Worm (Caenorhabditis elegans) whole organism, L4 larva: Measurements from ENCODE around the gene C25E10.4.

Experiments used
- F10B5.3 ChIP-seq: sonication (generic microtip); optimal IDR thresholded peaks from 2 replicates; lab custom pipeline; 2016; ENCODE audit warnings: mild to moderate bottlenecking, missing genetic modification characterization, missing compliant biosample characterization
- F26F4.8 ChIP-seq: fragments of 200-800 bp; sonication (Bioruptor generic); conservative IDR thresholded peaks from 2 replicates; pipeline ENCODE4 v1.3.6; 2022; ENCODE audit warnings: missing genetic modification characterization, missing compliant biosample characterization
- F37D6.2 ChIP-seq: sonication (generic microtip); optimal IDR thresholded peaks from 2 replicates; lab custom pipeline; 2016; ENCODE audit warnings: mild to moderate bottlenecking, missing genetic modification characterization, missing compliant biosample characterization
- R02D3.7 ChIP-seq: fragments of 150-350 bp; sonication (generic microtip); optimal IDR thresholded peaks from 3 replicates; lab custom pipeline; 2014; ENCODE audit warnings: missing biosample characterization, missing genetic modification characterization
- Y105C5A.15 ChIP-seq: fragments of 200-800 bp; sonication (Bioruptor generic); IDR thresholded peaks from 2 replicates; pipeline ENCODE4 v1.3.6; 2022; ENCODE audit warnings: missing genetic modification characterization, missing compliant biosample characterization
- Y48G9A.11 ChIP-seq: fragments of 200-800 bp; sonication (Bioruptor generic); IDR thresholded peaks from 2 replicates; pipeline ENCODE4 v1.3.6; 2022; ENCODE audit warnings: missing genetic modification reagents, missing genetic modification characterization, missing compliant biosample characterization
- Y5F2A.4 ChIP-seq: fragments of 200-800 bp; sonication (Bioruptor generic); optimal IDR thresholded peaks from 2 replicates; lab custom pipeline; 2018; ENCODE audit warnings: mild to moderate bottlenecking, missing genetic modification characterization, missing compliant biosample characterization
- ZK337.2 ChIP-seq: fragments of 200-800 bp; sonication (Bioruptor generic); IDR thresholded peaks from 2 replicates; pipeline ENCODE4 v1.3.6; 2022; ENCODE audit warnings: missing genetic modification reagents, missing genetic modification characterization, missing compliant biosample characterization
- ZK546.5 ChIP-seq, 2 experiments: sonication (generic microtip); optimal IDR thresholded peaks; 2 replicates each; lab custom pipeline; 2017; ENCODE audit warnings: missing biosample characterization in 2 of 2, missing genetic modification characterization in 2 of 2
- aly-2 ChIP-seq: sonication (generic microtip); optimal IDR thresholded peaks from 2 replicates; lab custom pipeline; 2018; ENCODE audit warnings: missing biosample characterization, missing genetic modification characterization
- ama-1 ChIP-seq: fragments of 150-350 bp; optimal IDR thresholded peaks from 2 replicates; lab custom pipeline; 2014; ENCODE audit warnings: inconsistent platforms, mixed read lengths
- arid-1 ChIP-seq: fragments of 200-800 bp; sonication (Bioruptor generic); conservative IDR thresholded peaks from 2 replicates; pipeline ENCODE4 v1.3.6; 2022; ENCODE audit warnings: missing genetic modification reagents, missing genetic modification characterization, missing compliant biosample characterization
- ceh-20 ChIP-seq: fragments of 200-800 bp; sonication (Bioruptor generic); IDR thresholded peaks from 2 replicates; pipeline ENCODE4 v1.3.6; 2022; ENCODE audit warnings: missing genetic modification reagents, missing genetic modification characterization, missing compliant biosample characterization
- ceh-32 ChIP-seq: sonication (generic microtip); optimal IDR thresholded peaks from 2 replicates; lab custom pipeline; 2016; ENCODE audit warnings: mild to moderate bottlenecking, missing genetic modification characterization, missing compliant biosample characterization; ENCODE audit not compliant: poor library complexity
- ceh-62 ChIP-seq: sonication (generic microtip); optimal IDR thresholded peaks from 2 replicates; lab custom pipeline; 2017; ENCODE audit warnings: missing biosample characterization, missing genetic modification characterization
- ceh-82 ChIP-seq: sonication (generic microtip); optimal IDR thresholded peaks from 2 replicates; lab custom pipeline; 2017; ENCODE audit warnings: missing biosample characterization, missing genetic modification characterization
- ces-1 ChIP-seq: fragments of 150-350 bp; sonication (generic microtip); optimal IDR thresholded peaks from 4 replicates; lab custom pipeline; 2014; ENCODE audit warnings: missing biosample characterization, missing genetic modification reagents, missing genetic modification characterization
- daf-19 ChIP-seq: fragments of 200-800 bp; sonication (Bioruptor generic); conservative IDR thresholded peaks from 2 replicates; pipeline ENCODE4 v1.3.6; 2022; ENCODE audit warnings: missing genetic modification characterization, missing compliant biosample characterization
- dmd-6 ChIP-seq: fragments of 200-800 bp; sonication (Bioruptor generic); IDR thresholded peaks from 2 replicates; pipeline ENCODE4 v1.3.6; 2022; ENCODE audit warnings: missing genetic modification reagents, missing genetic modification characterization, missing compliant biosample characterization
- dmd-8 ChIP-seq: fragments of 200-800 bp; sonication (Bioruptor generic); IDR thresholded peaks from 2 replicates; pipeline ENCODE4 v1.3.6; 2022; ENCODE audit warnings: missing genetic modification characterization, missing compliant biosample characterization
- dve-1 ChIP-seq: sonication (generic microtip); optimal IDR thresholded peaks from 2 replicates; lab custom pipeline; 2017; ENCODE audit warnings: antibody characterized with exemption, mild to moderate bottlenecking, missing genetic modification characterization, missing compliant biosample characterization; ENCODE audit not compliant: insufficient read depth
- fos-1 ChIP-seq: fragments of 150-350 bp; optimal IDR thresholded peaks from 2 replicates; lab custom pipeline; 2014; ENCODE audit warnings: missing biosample characterization, missing genetic modification characterization
- gei-8 ChIP-seq: fragments of 200-800 bp; sonication (Bioruptor generic); optimal IDR thresholded peaks from 2 replicates; lab custom pipeline; 2018; ENCODE audit warnings: mild to moderate bottlenecking, missing genetic modification characterization, missing compliant biosample characterization
- hlh-30 ChIP-seq: sonication (generic microtip); optimal IDR thresholded peaks from 2 replicates; lab custom pipeline; 2017; ENCODE audit warnings: antibody characterized with exemption, mild to moderate bottlenecking, missing genetic modification characterization, missing compliant biosample characterization; ENCODE audit not compliant: insufficient read depth
- hmg-1.1 ChIP-seq: fragments of 200-800 bp; sonication (Bioruptor generic); IDR thresholded peaks from 2 replicates; pipeline ENCODE4 v1.3.6; 2022; ENCODE audit warnings: missing genetic modification reagents, missing genetic modification characterization, missing compliant biosample characterization
- lim-7 ChIP-seq: fragments of 200-800 bp; sonication (Bioruptor generic); IDR thresholded peaks from 2 replicates; pipeline ENCODE4 v1.3.6; 2022; ENCODE audit warnings: missing genetic modification characterization, missing compliant biosample characterization
- lin-1 ChIP-seq: fragments of 200-800 bp; sonication (Bioruptor generic); IDR thresholded peaks from 2 replicates; pipeline ENCODE4 v1.3.6; 2022; ENCODE audit warnings: missing genetic modification reagents, missing genetic modification characterization, missing compliant biosample characterization
- lin-15B ChIP-seq: fragments of 150-350 bp; sonication (generic microtip); optimal IDR thresholded peaks from 3 replicates; lab custom pipeline; 2014; ENCODE audit warnings: missing biosample characterization, missing genetic modification characterization
- lsy-2 ChIP-seq, 2 experiments: fragments of 150-350 bp in 1 of 2; sonication (generic microtip) in 1 of 2; optimal IDR thresholded peaks; 2 replicates each; lab custom pipeline; 2014 to 2017; ENCODE audit warnings: missing biosample characterization in 2 of 2, missing genetic modification characterization in 2 of 2
- mdt-29 ChIP-seq: fragments of 200-800 bp; sonication (Bioruptor generic); IDR thresholded peaks from 2 replicates; pipeline ENCODE4 v1.3.6; 2022; ENCODE audit warnings: missing genetic modification reagents, missing genetic modification characterization, missing compliant biosample characterization
- mep-1 ChIP-seq: fragments of 150-350 bp; sonication (generic microtip); optimal IDR thresholded peaks from 3 replicates; lab custom pipeline; 2014; ENCODE audit warnings: missing biosample characterization, missing genetic modification characterization
- mxl-2 ChIP-seq: fragments of 200-800 bp; sonication (Bioruptor generic); conservative IDR thresholded peaks from 2 replicates; pipeline ENCODE4 v1.3.6; 2022; ENCODE audit warnings: missing genetic modification reagents, missing genetic modification characterization, missing compliant biosample characterization
- nhr-25 ChIP-seq: sonication (generic microtip); optimal IDR thresholded peaks from 2 replicates; lab custom pipeline; 2017; ENCODE audit warnings: missing genetic modification characterization, mild to moderate bottlenecking, missing compliant biosample characterization, antibody characterized with exemption, moderate library complexity, borderline replicate concordance; ENCODE audit not compliant: insufficient read depth
- pha-4 ChIP-seq, 2 experiments: fragments of 150-350 bp in 1 of 2; fragments of 200-800 bp in 1 of 2; sonication (Bioruptor generic) in 1 of 2; IDR thresholded peaks in 1 of 2; optimal IDR thresholded peaks in 1 of 2; 2 replicates each; pipeline versions ENCODE4 v1.3.6 to Lab custom; 2014 to 2022; ENCODE audit warnings: missing genetic modification characterization in 2 of 2, missing genetic modification reagents in 2 of 2, missing biosample characterization in 1 of 2, missing compliant biosample characterization in 1 of 2
- pqm-1 ChIP-seq: sonication (generic microtip); optimal IDR thresholded peaks from 2 replicates; lab custom pipeline; 2017; ENCODE audit warnings: missing biosample characterization, missing genetic modification characterization
- rbr-2 ChIP-seq: sonication (generic microtip); optimal IDR thresholded peaks from 2 replicates; lab custom pipeline; 2016; ENCODE audit warnings: missing genotype, missing genetic modification characterization, missing compliant biosample characterization
- saeg-2 ChIP-seq: fragments of 200-800 bp; sonication (Bioruptor generic); IDR thresholded peaks from 2 replicates; pipeline ENCODE4 v1.3.6; 2022; ENCODE audit warnings: missing genetic modification reagents, missing genetic modification characterization, missing compliant biosample characterization
- sdz-12 ChIP-seq: fragments of 200-800 bp; sonication (Bioruptor generic); optimal IDR thresholded peaks from 2 replicates; lab custom pipeline; 2018; ENCODE audit warnings: mild to moderate bottlenecking, missing genetic modification characterization, missing compliant biosample characterization
- set-16 ChIP-seq: fragments of 200-800 bp; sonication (Bioruptor generic); IDR thresholded peaks from 2 replicates; pipeline ENCODE4 v1.3.6; 2022; ENCODE audit warnings: missing genetic modification reagents, missing genetic modification characterization, missing compliant biosample characterization
- tag-97 ChIP-seq: fragments of 200-800 bp; sonication (Bioruptor generic); IDR thresholded peaks from 2 replicates; pipeline ENCODE4 v1.3.6; 2022; ENCODE audit warnings: missing genetic modification characterization, missing compliant biosample characterization
- unc-39 ChIP-seq: sonication (generic microtip); optimal IDR thresholded peaks from 2 replicates; lab custom pipeline; 2017; ENCODE audit warnings: missing biosample characterization, missing genetic modification characterization
- zfp-3 ChIP-seq: fragments of 200-800 bp; sonication (Bioruptor generic); conservative IDR thresholded peaks from 2 replicates; pipeline ENCODE4 v1.3.6; 2022; ENCODE audit warnings: missing genetic modification reagents, missing genetic modification characterization, missing compliant biosample characterization
- zip-11 ChIP-seq: fragments of 200-800 bp; sonication (Bioruptor generic); IDR thresholded peaks from 2 replicates; pipeline ENCODE4 v1.3.6; 2022; ENCODE audit warnings: missing genetic modification characterization, missing compliant biosample characterization
- zip-2 ChIP-seq: fragments of 150-350 bp; optimal IDR thresholded peaks from 2 replicates; lab custom pipeline; 2014; ENCODE audit warnings: missing biosample characterization, missing genetic modification characterization

The C25E10.4 gene

ce11 chrV:9009175-9009574 is 24.2 kb upstream of the C25E10.4 start, which contains the start of gene srx-2:
Gene srx-2, plus strand, starts transcription at chrV:9009475.
- TF ChIP-seq arid-1 (GFP tag; lab: Robert Waterston, UW) (no peak), ceh-82 (no peak), pha-4 (GFP tag; IDR thresholded peaks at IDR 0.05; lab: Robert Waterston, UW) (no peak), pha-4 (tag; optimal IDR thresholded peaks at IDR 0.05; lab: Kevin White, UChicago) (no peak), ZK337.2 (GFP tag; lab: Robert Waterston, UW) (no peak), pqm-1 (tag; lab: Kevin White, UChicago) (no peak), F26F4.8 (GFP tag; lab: Robert Waterston, UW) (no peak), lin-15B (tag; lab: Kevin White, UChicago) (no peak), tag-97 (no peak), zip-11 (GFP tag; lab: Robert Waterston, UW) (no peak), aly-2 (tag; lab: Kevin White, UChicago) (no peak), F37D6.2 (tag; lab: Kevin White, UChicago) (no peak), nhr-25 (tag; lab: Kevin White, UChicago) (no peak), ama-1 (lab: Kevin White, UChicago) (no peak), sdz-12 (GFP tag; lab: Kevin White, UChicago) (no peak), lin-1 (no peak), mep-1 (tag; lab: Kevin White, UChicago) (no peak), dmd-8 (no peak)

ce11 chrV:9013765-9014164 is 19.6 kb upstream of the C25E10.4 start, which contains the start of gene srh-201:
Gene srh-201, minus strand, starts transcription at chrV:9013865.
- TF ChIP-seq set-16 (GFP tag; lab: Robert Waterston, UW) (no peak), rbr-2 (tag; lab: Kevin White, UChicago) (no peak), arid-1 (GFP tag; lab: Robert Waterston, UW) (no peak), Y5F2A.4 (GFP tag; lab: Kevin White, UChicago) (no peak), lsy-2 (tag; optimal IDR thresholded peaks at IDR 0.05; lab: Kevin White, UChicago) (no peak), mdt-29 (GFP tag; lab: Robert Waterston, UW) (no peak), daf-19 (GFP tag; lab: Robert Waterston, UW) (no peak), hmg-1.1 (GFP tag; lab: Robert Waterston, UW) (no peak), lin-15B (tag; lab: Kevin White, UChicago) (no peak), saeg-2 (GFP tag; lab: Robert Waterston, UW) (no peak), ceh-62 (tag; lab: Kevin White, UChicago) (no peak), lim-7 (GFP tag; lab: Robert Waterston, UW) (no peak), unc-39 (tag; lab: Kevin White, UChicago) (no peak)

ce11 chrV:9015540-9015939 is 17.8 kb upstream of the C25E10.4 start, which contains the start of gene srt-18:
Gene srt-18, minus strand, starts transcription at chrV:9015640.
- no peak for TF ChIP-seq gei-8
- no peak for TF ChIP-seq ZK546.5 (tag; optimal IDR thresholded peaks at IDR 0.05; lab: Kevin White, UChicago)
- TF ChIP-seq ceh-20 (GFP tag; lab: Robert Waterston, UW), result no peak
- no peak for TF ChIP-seq dmd-6
- TF ChIP-seq ceh-32, result no peak
- no peak for TF ChIP-seq Y48G9A.11 (GFP tag; lab: Robert Waterston, UW)
- TF ChIP-seq rbr-2 (tag; lab: Kevin White, UChicago), result no peak
- no peak for TF ChIP-seq dve-1 (tag; lab: Kevin White, UChicago)
- no peak for TF ChIP-seq lsy-2 (tag; optimal IDR thresholded peaks at IDR 0.05; lab: Kevin White, UChicago)
- no peak for TF ChIP-seq F10B5.3 (tag; lab: Kevin White, UChicago)
- TF ChIP-seq ces-1 (GFP tag; lab: Kevin White, UChicago), result no peak
- no peak for TF ChIP-seq Y105C5A.15 (GFP tag; lab: Robert Waterston, UW)
- no peak for TF ChIP-seq hlh-30 (tag; lab: Kevin White, UChicago)
- TF ChIP-seq zip-2, result no peak
- no peak for TF ChIP-seq zfp-3
- no peak for TF ChIP-seq set-16 (GFP tag; lab: Robert Waterston, UW)
- no peak for TF ChIP-seq R02D3.7 (tag; lab: Kevin White, UChicago)
- no peak for TF ChIP-seq fos-1 (tag; lab: Kevin White, UChicago)
- TF ChIP-seq mxl-2 (GFP tag; lab: Robert Waterston, UW), result no peak
- no peak for TF ChIP-seq sdz-12 (GFP tag; lab: Kevin White, UChicago)
